Fruit fly (Drosophila melanogaster) whole organism, embryonic: Measurements from ENCODE around the gene Tfb4.

Experiments used
- Atf-2 ChIP-seq: fragments of 200-800 bp; sonication (Bioruptor generic); optimal IDR thresholded peaks from 2 replicates; lab custom pipeline; 2016; ENCODE audit warnings: missing biosample characterization, missing genetic modification characterization
- CG10462 ChIP-seq: fragments of 200-800 bp; sonication (Bioruptor generic); optimal IDR thresholded peaks from 2 replicates; lab custom pipeline; 2016; ENCODE audit warnings: missing biosample characterization, missing genetic modification characterization
- CG10543 ChIP-seq: fragments of 200-800 bp; sonication (Bioruptor generic); optimal IDR thresholded peaks from 3 replicates; lab custom pipeline; 2017; ENCODE audit warnings: missing biosample characterization, mild to moderate bottlenecking, missing genetic modification characterization, moderate library complexity
- CG11696 ChIP-seq: fragments of 200-800 bp; sonication (Bioruptor generic); IDR thresholded peaks from 2 replicates; pipeline ENCODE4 v1.3.6; 2022; ENCODE audit warnings: missing biosample characterization, missing genetic modification characterization
- CG12659 ChIP-seq: fragments of 200-800 bp; sonication (Bioruptor generic); optimal IDR thresholded peaks from 3 replicates; lab custom pipeline; 2017; ENCODE audit warnings: mild to moderate bottlenecking, missing biosample characterization, missing genetic modification reagents, missing genetic modification characterization
- CG15269 ChIP-seq: fragments of 200-800 bp; sonication (Bioruptor generic); optimal IDR thresholded peaks from 2 replicates; lab custom pipeline; 2018; ENCODE audit warnings: missing biosample characterization, mild to moderate bottlenecking, missing genetic modification characterization, moderate library complexity
- CG16779 ChIP-seq: fragments of 200-800 bp; sonication (Bioruptor generic); IDR thresholded peaks from 2 replicates; pipeline ENCODE4 v1.3.6; 2022; ENCODE audit warnings: missing biosample characterization, missing genetic modification characterization
- CG17568 ChIP-seq: fragments of 200-800 bp; sonication (Bioruptor generic); optimal IDR thresholded peaks from 2 replicates; lab custom pipeline; 2018; ENCODE audit warnings: missing biosample characterization, mild to moderate bottlenecking, missing genetic modification characterization, moderate library complexity
- CG2116 ChIP-seq: fragments of 200-800 bp; sonication (Bioruptor generic); optimal IDR thresholded peaks from 3 replicates; lab custom pipeline; 2018; ENCODE audit warnings: missing biosample characterization, mild to moderate bottlenecking, missing genetic modification characterization
- CG31441 ChIP-seq: fragments of 200-800 bp; sonication (Bioruptor generic); IDR thresholded peaks from 2 replicates; pipeline ENCODE4 v1.3.6; 2022; ENCODE audit warnings: missing biosample characterization, missing genetic modification characterization
- CG33213 ChIP-seq: fragments of 200-800 bp; sonication (Bioruptor generic); optimal IDR thresholded peaks from 3 replicates; lab custom pipeline; 2016; ENCODE audit warnings: missing biosample characterization, missing genetic modification characterization
- CG34224 ChIP-seq: fragments of 200-800 bp; sonication (Bioruptor generic); IDR thresholded peaks from 3 replicates; pipeline ENCODE4 v1.3.6; 2022; ENCODE audit warnings: missing biosample characterization, missing genetic modification characterization; ENCODE audit not compliant: partially characterized antibody
- CG4617 ChIP-seq: fragments of 200-800 bp; sonication (Bioruptor generic); optimal IDR thresholded peaks from 3 replicates; lab custom pipeline; 2016; ENCODE audit warnings: missing biosample characterization, missing genetic modification characterization, borderline replicate concordance
- CG5180 ChIP-seq: fragments of 200-800 bp; sonication (Bioruptor generic); optimal IDR thresholded peaks from 3 replicates; lab custom pipeline; 2017; ENCODE audit warnings: missing biosample characterization, missing genetic modification characterization, mild to moderate bottlenecking, moderate library complexity, missing genetic modification reagents
- CG6683 ChIP-seq: fragments of 200-800 bp; sonication (Bioruptor generic); optimal IDR thresholded peaks from 2 replicates; lab custom pipeline; 2017; ENCODE audit warnings: missing biosample characterization, mild to moderate bottlenecking, missing genetic modification characterization, missing genetic modification reagents
- CG7556 ChIP-seq: fragments of 200-800 bp; sonication (Bioruptor generic); optimal IDR thresholded peaks from 2 replicates; lab custom pipeline; 2017; ENCODE audit warnings: missing biosample characterization, mild to moderate bottlenecking, missing genetic modification characterization
- CG7745 ChIP-seq: fragments of 200-800 bp; sonication (Bioruptor generic); optimal IDR thresholded peaks from 2 replicates; lab custom pipeline; 2018; ENCODE audit warnings: missing biosample characterization, mild to moderate bottlenecking, missing genetic modification characterization, moderate library complexity
- CG7839 ChIP-seq: fragments of 200-800 bp; sonication (Bioruptor generic); optimal IDR thresholded peaks from 3 replicates; lab custom pipeline; 2018; ENCODE audit warnings: missing biosample characterization, mild to moderate bottlenecking, missing genetic modification characterization, moderate library complexity
- CG8359 ChIP-seq: fragments of 200-800 bp; sonication (Bioruptor generic); optimal IDR thresholded peaks from 2 replicates; lab custom pipeline; 2017; ENCODE audit warnings: missing biosample characterization, mild to moderate bottlenecking, missing genetic modification characterization, borderline replicate concordance
- CG8388 ChIP-seq: fragments of 200-800 bp; sonication (Bioruptor generic); optimal IDR thresholded peaks from 2 replicates; lab custom pipeline; 2019; ENCODE audit warnings: missing biosample characterization, mild to moderate bottlenecking, missing genetic modification characterization, moderate library complexity
- CG9609 ChIP-seq: fragments of 200-800 bp; sonication (Bioruptor generic); optimal IDR thresholded peaks from 3 replicates; lab custom pipeline; 2016; ENCODE audit warnings: missing biosample characterization, missing genetic modification characterization
- CG9932 ChIP-seq: fragments of 200-800 bp; sonication (Bioruptor generic); IDR thresholded peaks from 2 replicates; pipeline ENCODE4 v1.3.6; 2022; ENCODE audit warnings: missing biosample characterization, missing genetic modification characterization
- HLH3B ChIP-seq: fragments of 200-800 bp; sonication (Bioruptor generic); IDR thresholded peaks from 2 replicates; pipeline ENCODE4 v1.3.6; 2022; ENCODE audit warnings: missing biosample characterization, missing genetic modification characterization
- HLHmδ ChIP-seq: fragments of 200-800 bp; sonication (Bioruptor generic); optimal IDR thresholded peaks from 2 replicates; lab custom pipeline; 2018; ENCODE audit warnings: missing biosample characterization, mild to moderate bottlenecking, missing genetic modification characterization, moderate library complexity
- Hmx ChIP-seq: fragments of 200-800 bp; sonication (Bioruptor generic); optimal IDR thresholded peaks from 2 replicates; lab custom pipeline; 2016; ENCODE audit warnings: missing biosample characterization, missing genetic modification characterization
- NC2β ChIP-seq: fragments of 200-800 bp; sonication (Bioruptor generic); optimal IDR thresholded peaks from 2 replicates; lab custom pipeline; 2016; ENCODE audit warnings: missing biosample characterization, missing genetic modification characterization
- NK7.1 ChIP-seq: fragments of 200-800 bp; sonication (Bioruptor generic); optimal IDR thresholded peaks from 3 replicates; lab custom pipeline; 2016; ENCODE audit warnings: missing biosample characterization, missing genetic modification characterization
- Rfx ChIP-seq: fragments of 200-800 bp; sonication (Bioruptor generic); IDR thresholded peaks from 2 replicates; pipeline ENCODE4 v1.3.6; 2022; ENCODE audit warnings: missing biosample characterization, missing genetic modification characterization
- al ChIP-seq: fragments of 200-800 bp; sonication (Bioruptor generic); IDR thresholded peaks from 2 replicates; pipeline ENCODE4 v1.3.6; 2022; ENCODE audit warnings: missing biosample characterization, missing genetic modification characterization
- bab2 ChIP-seq: fragments of 200-800 bp; sonication (Bioruptor generic); optimal IDR thresholded peaks from 2 replicates; lab custom pipeline; 2016; ENCODE audit warnings: missing biosample characterization, missing genetic modification characterization
- bsh ChIP-seq, 2 experiments: fragments of 200-800 bp; sonication (Bioruptor generic); optimal IDR thresholded peaks; 2 replicates each; lab custom pipeline; 2017 to 2018; ENCODE audit warnings: mild to moderate bottlenecking in 2 of 2, missing biosample characterization in 2 of 2, missing genetic modification characterization in 2 of 2, moderate library complexity in 1 of 2
- btn ChIP-seq: fragments of 200-800 bp; sonication (Bioruptor generic); optimal IDR thresholded peaks from 2 replicates; lab custom pipeline; 2016; ENCODE audit warnings: missing biosample characterization, missing genetic modification characterization
- caup ChIP-seq: fragments of 200-800 bp; sonication (Bioruptor generic); optimal IDR thresholded peaks from 3 replicates; lab custom pipeline; 2017; ENCODE audit warnings: missing biosample characterization, mild to moderate bottlenecking, missing genetic modification characterization, moderate library complexity; ENCODE audit not compliant: severe bottlenecking
- chm ChIP-seq: fragments of 200-800 bp; sonication (Bioruptor generic); IDR thresholded peaks from 2 replicates; pipeline ENCODE4 v1.3.6; 2022; ENCODE audit warnings: missing biosample characterization, missing genetic modification characterization
- dmrt99B ChIP-seq: fragments of 200-800 bp; sonication (Bioruptor generic); optimal IDR thresholded peaks from 2 replicates; lab custom pipeline; 2018; ENCODE audit warnings: missing biosample characterization, mild to moderate bottlenecking, missing genetic modification characterization, moderate library complexity
- dpn ChIP-seq, 2 experiments: fragments of 200-800 bp; sonication (Bioruptor generic); optimal IDR thresholded peaks; 3 replicates each; lab custom pipeline; 2016; ENCODE audit warnings: missing biosample characterization in 2 of 2, missing genetic modification characterization in 2 of 2
- fu2 ChIP-seq: fragments of 200-800 bp; sonication (Bioruptor generic); optimal IDR thresholded peaks from 2 replicates; lab custom pipeline; 2016; ENCODE audit warnings: missing biosample characterization, missing genetic modification characterization
- ham ChIP-seq: fragments of 200-800 bp; sonication (Bioruptor generic); IDR thresholded peaks from 2 replicates; pipeline ENCODE4 v1.3.6; 2022; ENCODE audit warnings: missing biosample characterization, missing genetic modification characterization
- kah ChIP-seq: fragments of 200-800 bp; sonication (Bioruptor generic); optimal IDR thresholded peaks from 2 replicates; lab custom pipeline; 2018; ENCODE audit warnings: missing biosample characterization, mild to moderate bottlenecking, missing genetic modification characterization
- org-1 ChIP-seq: fragments of 200-800 bp; sonication (Bioruptor generic); optimal IDR thresholded peaks from 2 replicates; lab custom pipeline; 2017; ENCODE audit warnings: missing biosample characterization, missing genetic modification characterization
- pb ChIP-seq: fragments of 200-800 bp; sonication (Bioruptor generic); optimal IDR thresholded peaks from 3 replicates; lab custom pipeline; 2016; ENCODE audit warnings: missing biosample characterization, missing genetic modification characterization
- repo ChIP-seq: fragments of 200-800 bp; sonication (Bioruptor generic); optimal IDR thresholded peaks from 2 replicates; lab custom pipeline; 2016; ENCODE audit warnings: missing biosample characterization, missing genetic modification characterization
- row ChIP-seq: fragments of 200-800 bp; sonication (Bioruptor generic); IDR thresholded peaks from 3 replicates; pipeline ENCODE4 v1.3.6; 2022; ENCODE audit warnings: missing biosample characterization, missing genetic modification characterization
- sd ChIP-seq: fragments of 200-800 bp; sonication (Bioruptor generic); optimal IDR thresholded peaks from 3 replicates; lab custom pipeline; 2018; ENCODE audit warnings: missing biosample characterization, mild to moderate bottlenecking, missing genetic modification characterization, moderate library complexity
- tgo ChIP-seq: fragments of 200-800 bp; sonication (Bioruptor generic); IDR thresholded peaks from 3 replicates; pipeline ENCODE4 v1.3.6; 2022; ENCODE audit warnings: missing biosample characterization, missing genetic modification characterization
- tx ChIP-seq: fragments of 200-800 bp; sonication (Bioruptor generic); optimal IDR thresholded peaks from 2 replicates; lab custom pipeline; 2016; ENCODE audit warnings: missing biosample characterization, missing genetic modification characterization
- vfl ChIP-seq: fragments of 200-800 bp; sonication (Bioruptor generic); optimal IDR thresholded peaks from 2 replicates; lab custom pipeline; 2016; ENCODE audit warnings: missing biosample characterization, missing genetic modification characterization
- yki ChIP-seq: fragments of >200 bp; optimal IDR thresholded peaks from 3 replicates; lab custom pipeline; 2018

Gene Tfb4

dm6 chr2L:1144371-1145360 is 5.8 kb downstream of the Tfb4 start (continued):
- TF ChIP-seq CG8359 (GFP tag; lab: Kevin White, UChicago) = peak; percentile 21
- peak; percentile 28 for TF ChIP-seq CG7556 (GFP tag; lab: Kevin White, UChicago)
- TF ChIP-seq CG16779 (GFP tag; lab: Robert Waterston, UW) = no peak
- TF ChIP-seq vfl (GFP tag; lab: Kevin White, UChicago) = no peak
- peak; percentile 23 for TF ChIP-seq caup (GFP tag; lab: Kevin White, UChicago)
- TF ChIP-seq CG12659 = peak; percentile 23
- TF ChIP-seq dpn (GFP tag; optimal IDR thresholded peaks at IDR 0.05; lab: Kevin White, UChicago) = peak in 1 of 2 experiments; percentile 35
- peak; percentile 58 for TF ChIP-seq CG8388 (GFP tag; lab: Kevin White, UChicago)
- TF ChIP-seq al (GFP tag; lab: Robert Waterston, UW) = no peak
- TF ChIP-seq tx = no peak
- peak; percentile 9 for TF ChIP-seq CG17568 (GFP tag; lab: Kevin White, UChicago)
- TF ChIP-seq chm (GFP tag; lab: Robert Waterston, UW) = no peak
- TF ChIP-seq CG9609 (GFP tag; lab: Kevin White, UChicago) = peak; percentile 37
- TF ChIP-seq CG31441 (GFP tag; lab: Robert Waterston, UW) = peak; percentile 47
- TF ChIP-seq CG9932 = no peak
- TF ChIP-seq NK7.1 (GFP tag; lab: Kevin White, UChicago) = peak; percentile 17
- peak; percentile 1 for TF ChIP-seq CG10462 (GFP tag; lab: Kevin White, UChicago)
- TF ChIP-seq NC2β (GFP tag; lab: Kevin White, UChicago) = peak; percentile 8
- TF ChIP-seq dmrt99B = peak; percentile 73
- no peak for TF ChIP-seq Atf-2
- TF ChIP-seq CG11696 (GFP tag; lab: Robert Waterston, UW) = no peak
- no peak for TF ChIP-seq repo (GFP tag; lab: Kevin White, UChicago)
- TF ChIP-seq bsh (GFP tag; optimal IDR thresholded peaks at IDR 0.05; lab: Kevin White, UChicago) = peak; percentile 7 to 71
- TF ChIP-seq Hmx = no peak
- TF ChIP-seq row (GFP tag; lab: Robert Waterston, UW) = peak; percentile 63
- TF ChIP-seq org-1 (GFP tag; lab: Kevin White, UChicago) = peak; percentile 37
- peak; percentile 43 for TF ChIP-seq HLH3B (GFP tag; lab: Robert Waterston, UW)
- TF ChIP-seq btn (GFP tag; lab: Kevin White, UChicago) = no peak
- TF ChIP-seq sd (tag; lab: Kevin White, UChicago) = no peak
- peak; percentile 2 for TF ChIP-seq kah
- no peak for TF ChIP-seq HLHmδ (GFP tag; lab: Kevin White, UChicago)
- TF ChIP-seq CG33213 (GFP tag; lab: Kevin White, UChicago) = no peak
- no peak for TF ChIP-seq fu2 (GFP tag; lab: Kevin White, UChicago)
- no peak for TF ChIP-seq pb (GFP tag; lab: Kevin White, UChicago)
- TF ChIP-seq CG15269 (tag; lab: Kevin White, UChicago) = peak; percentile 54
- TF ChIP-seq CG2116 (GFP tag; lab: Kevin White, UChicago) = no peak
- peak; percentile 49; the same call in 2 of the 3 replicates for TF ChIP-seq tgo (GFP tag; lab: Robert Waterston, UW)
- TF ChIP-seq bab2 (GFP tag; lab: Kevin White, UChicago) = peak; percentile 36
- TF ChIP-seq CG7745 (tag; lab: Kevin White, UChicago) = no peak
- TF ChIP-seq CG4617 = no peak
- peak; percentile 67 for TF ChIP-seq CG7839
- TF ChIP-seq CG6683 (GFP tag; lab: Kevin White, UChicago) = no peak
- no peak for TF ChIP-seq CG5180
- TF ChIP-seq yki = no peak
- no peak for TF ChIP-seq CG34224 (GFP tag; lab: Robert Waterston, UW)
- peak; percentile 23; the same call in 1 of the 2 replicates for TF ChIP-seq Rfx (GFP tag; lab: Robert Waterston, UW)
- TF ChIP-seq CG10543 (GFP tag; lab: Kevin White, UChicago) = no peak
- no peak for TF ChIP-seq ham (GFP tag; lab: Robert Waterston, UW)
